Worm (Caenorhabditis elegans) whole organism, L4 larva: ENCODE data around the gene C28D4.7.

ENCODE experiments used
- F10B5.3 ChIP-seq: sonication (generic microtip); optimal IDR thresholded peaks from 2 replicates; lab custom pipeline; 2016; ENCODE audit warnings: mild to moderate bottlenecking, missing genetic modification characterization, missing compliant biosample characterization
- F44E2.7 ChIP-seq: fragments of 200-800 bp; sonication (Bioruptor generic); IDR thresholded peaks from 2 replicates; pipeline ENCODE4 v2.1.2; 2022; ENCODE audit warnings: missing genetic modification characterization, missing compliant biosample characterization
- T26A8.4 ChIP-seq: fragments of 200-800 bp; sonication (Bioruptor generic); IDR thresholded peaks from 2 replicates; pipeline ENCODE4 v1.3.6; 2022; ENCODE audit warnings: missing genetic modification characterization, missing compliant biosample characterization
- aha-1 ChIP-seq: fragments of 150-350 bp; peaks from one replicate; lab custom pipeline; 2014; ENCODE audit warnings: missing biosample characterization, missing genetic modification characterization
- ama-1 ChIP-seq: fragments of 150-350 bp; optimal IDR thresholded peaks from 2 replicates; lab custom pipeline; 2014; ENCODE audit warnings: inconsistent platforms, mixed read lengths
- arid-1 ChIP-seq: fragments of 200-800 bp; sonication (Bioruptor generic); conservative IDR thresholded peaks from 2 replicates; pipeline ENCODE4 v1.3.6; 2022; ENCODE audit warnings: missing genetic modification reagents, missing genetic modification characterization, missing compliant biosample characterization
- ceh-20 ChIP-seq: fragments of 200-800 bp; sonication (Bioruptor generic); IDR thresholded peaks from 2 replicates; pipeline ENCODE4 v1.3.6; 2022; ENCODE audit warnings: missing genetic modification reagents, missing genetic modification characterization, missing compliant biosample characterization
- ceh-28 ChIP-seq: fragments of 150-350 bp; optimal IDR thresholded peaks from 2 replicates; lab custom pipeline; 2014; ENCODE audit warnings: missing biosample characterization, missing genetic modification reagents, missing genetic modification characterization
- ceh-62 ChIP-seq: sonication (generic microtip); optimal IDR thresholded peaks from 2 replicates; lab custom pipeline; 2017; ENCODE audit warnings: missing biosample characterization, missing genetic modification characterization
- ceh-82 ChIP-seq: sonication (generic microtip); optimal IDR thresholded peaks from 2 replicates; lab custom pipeline; 2017; ENCODE audit warnings: missing biosample characterization, missing genetic modification characterization
- ctbp-1 ChIP-seq: fragments of 200-800 bp; sonication (Bioruptor generic); IDR thresholded peaks from 2 replicates; pipeline ENCODE4 v1.3.6; 2022; ENCODE audit warnings: missing genetic modification reagents, missing genetic modification characterization, missing compliant biosample characterization
- daf-16 ChIP-seq, 3 experiments: sonication (generic microtip); optimal IDR thresholded peaks; 2 replicates each; lab custom pipeline; 2016 to 2017; ENCODE audit warnings: missing genetic modification characterization in 3 of 3, missing genetic modification reagents in 3 of 3, mild to moderate bottlenecking in 2 of 3, missing compliant biosample characterization in 2 of 3, missing biosample characterization in 1 of 3, moderate library complexity in 1 of 3
- dmd-6 ChIP-seq: fragments of 200-800 bp; sonication (Bioruptor generic); IDR thresholded peaks from 2 replicates; pipeline ENCODE4 v1.3.6; 2022; ENCODE audit warnings: missing genetic modification reagents, missing genetic modification characterization, missing compliant biosample characterization
- fos-1 ChIP-seq: fragments of 150-350 bp; optimal IDR thresholded peaks from 2 replicates; lab custom pipeline; 2014; ENCODE audit warnings: missing biosample characterization, missing genetic modification characterization
- lin-15B ChIP-seq: fragments of 150-350 bp; sonication (generic microtip); optimal IDR thresholded peaks from 3 replicates; lab custom pipeline; 2014; ENCODE audit warnings: missing biosample characterization, missing genetic modification characterization
- lin-29 ChIP-seq: fragments of 200-800 bp; sonication (Bioruptor generic); IDR thresholded peaks from 2 replicates; pipeline ENCODE4 v1.3.6; 2022; ENCODE audit warnings: missing genetic modification reagents, missing genetic modification characterization, missing compliant biosample characterization
- lin-38 ChIP-seq: fragments of 200-800 bp; sonication (Bioruptor generic); IDR thresholded peaks from 2 replicates; pipeline ENCODE4 v1.3.6; 2022; ENCODE audit warnings: missing genetic modification reagents, missing genetic modification characterization, missing compliant biosample characterization
- mes-2 ChIP-seq: sonication (generic microtip); optimal IDR thresholded peaks from 2 replicates; lab custom pipeline; 2016; ENCODE audit warnings: missing genotype, mild to moderate bottlenecking, missing genetic modification characterization, missing compliant biosample characterization; ENCODE audit not compliant: poor library complexity, severe bottlenecking
- mxl-2 ChIP-seq: fragments of 200-800 bp; sonication (Bioruptor generic); conservative IDR thresholded peaks from 2 replicates; pipeline ENCODE4 v1.3.6; 2022; ENCODE audit warnings: missing genetic modification reagents, missing genetic modification characterization, missing compliant biosample characterization
- mxl-3 ChIP-seq: fragments of 200-800 bp; sonication (Bioruptor generic); optimal IDR thresholded peaks from 2 replicates; lab custom pipeline; 2018; ENCODE audit warnings: mild to moderate bottlenecking, missing genetic modification characterization, missing compliant biosample characterization
- nhr-11 ChIP-seq: fragments of 150-350 bp; optimal IDR thresholded peaks from 2 replicates; lab custom pipeline; 2014; ENCODE audit warnings: missing biosample characterization, missing genetic modification characterization
- nhr-41 ChIP-seq: fragments of 200-800 bp; sonication (Bioruptor generic); IDR thresholded peaks from 2 replicates; pipeline ENCODE4 v1.3.6; 2022; ENCODE audit warnings: missing genetic modification reagents, missing genetic modification characterization, missing compliant biosample characterization
- nhr-6 ChIP-seq: fragments of 150-350 bp; optimal IDR thresholded peaks from 2 replicates; lab custom pipeline; 2014; ENCODE audit warnings: missing biosample characterization, missing genetic modification characterization
- php-3 ChIP-seq: fragments of 200-800 bp; sonication (Bioruptor generic); IDR thresholded peaks from 2 replicates; pipeline ENCODE4 v1.3.6; 2022; ENCODE audit warnings: missing genetic modification reagents, missing genetic modification characterization, missing compliant biosample characterization
- tra-1 ChIP-seq: fragments of 200-800 bp; sonication (Bioruptor generic); IDR thresholded peaks from 2 replicates; pipeline ENCODE4 v1.3.6; 2022; ENCODE audit warnings: missing genetic modification reagents, missing genetic modification characterization, missing compliant biosample characterization
- unc-130 ChIP-seq: sonication (generic microtip); optimal IDR thresholded peaks from 2 replicates; lab custom pipeline; 2016; ENCODE audit warnings: missing genetic modification reagents, missing genetic modification characterization, missing compliant biosample characterization
- unc-62 ChIP-seq, 3 experiments: fragments of 150-350 bp in 1 of 3; sonication (generic microtip); optimal IDR thresholded peaks in 2 of 3; peaks in 1 of 3; 1 replicate in 1 of 3; 2 replicates in 2 of 3; lab custom pipeline; 2014 to 2017; ENCODE audit warnings: missing biosample characterization in 3 of 3, missing genetic modification characterization in 3 of 3, missing genetic modification reagents in 3 of 3, missing genotype in 1 of 3
- zag-1 ChIP-seq: fragments of 150-350 bp; optimal IDR thresholded peaks from 2 replicates; lab custom pipeline; 2014; ENCODE audit warnings: missing biosample characterization, missing genetic modification characterization
- zfp-3 ChIP-seq: fragments of 200-800 bp; sonication (Bioruptor generic); conservative IDR thresholded peaks from 2 replicates; pipeline ENCODE4 v1.3.6; 2022; ENCODE audit warnings: missing genetic modification reagents, missing genetic modification characterization, missing compliant biosample characterization
- zip-2 ChIP-seq: fragments of 150-350 bp; optimal IDR thresholded peaks from 2 replicates; lab custom pipeline; 2014; ENCODE audit warnings: missing biosample characterization, missing genetic modification characterization

C28D4.7 gene

DNA sequence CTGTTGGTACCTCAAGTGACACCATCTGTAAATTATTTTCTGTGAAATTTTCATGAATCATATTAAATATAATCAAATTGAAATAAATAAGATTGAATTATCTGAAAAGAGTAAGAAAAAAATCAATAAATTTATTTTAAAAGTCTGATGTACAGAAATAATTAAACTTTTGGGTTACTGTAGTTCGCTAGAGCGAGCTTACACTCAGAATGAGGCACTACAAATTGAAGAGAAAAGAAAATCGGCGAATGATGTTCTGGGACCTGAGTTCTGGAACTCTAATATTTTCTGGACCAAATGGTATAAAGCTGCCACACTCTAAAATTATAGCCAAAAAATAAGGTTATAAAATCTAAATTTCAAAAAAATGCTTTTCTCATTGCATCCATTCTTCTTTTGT, 9.0 kb downstream of the C28D4.7 start:
- TF ChIP-seq daf-16 (GFP tag; optimal IDR thresholded peaks at IDR 0.05; lab: Kevin White, UChicago) (no peak), daf-16 (tag; optimal IDR thresholded peaks at IDR 0.05; lab: Kevin White, UChicago) (no peak), mes-2 (tag; lab: Kevin White, UChicago) (no peak), dmd-6 (GFP tag; lab: Robert Waterston, UW) (no peak), lin-38 (GFP tag; lab: Robert Waterston, UW) (peak; percentile 59), lin-15B (no peak)

DNA sequence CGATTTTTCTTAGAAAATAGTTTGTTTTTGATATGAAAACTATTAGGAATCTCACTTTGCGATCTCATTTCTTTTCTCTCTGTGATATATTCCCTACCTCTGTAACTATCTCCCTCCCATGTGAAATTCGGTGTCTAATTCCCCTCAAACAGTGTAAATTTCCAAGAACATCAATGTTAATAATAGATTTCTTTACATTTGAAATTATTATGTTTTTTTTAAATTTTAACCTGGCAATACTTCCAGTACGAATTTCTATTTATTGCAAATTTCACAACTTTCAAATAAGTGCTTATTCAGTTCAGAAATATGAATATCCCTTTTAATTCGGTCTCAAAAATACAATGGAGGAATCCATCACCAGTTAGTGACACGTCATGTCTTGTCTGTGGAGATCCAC, 14.6 kb downstream of the C28D4.7 start, which contains the start of gene nhr-100:
TSS of gene nhr-100 (plus strand) at position 301 of the 400 bp plus-strand sequence.
- TF ChIP-seq fos-1 (tag; lab: Kevin White, UChicago) (no peak), unc-62 (GFP tag; optimal IDR thresholded peaks at IDR 0.05 in 1 of 2; lab: Kevin White, UChicago) (no peak), unc-62 (tag; optimal IDR thresholded peaks at IDR 0.05; lab: Kevin White, UChicago) (no peak), php-3 (GFP tag; lab: Robert Waterston, UW) (no peak), ctbp-1 (GFP tag; lab: Robert Waterston, UW) (no peak), nhr-41 (no peak), ama-1 (no peak), ceh-20 (GFP tag; lab: Robert Waterston, UW) (no peak), nhr-6 (tag; lab: Kevin White, UChicago) (no peak), lin-29 (GFP tag; lab: Robert Waterston, UW) (no peak), ceh-62 (tag; lab: Kevin White, UChicago) (no peak), mxl-2 (no peak)

DNA sequence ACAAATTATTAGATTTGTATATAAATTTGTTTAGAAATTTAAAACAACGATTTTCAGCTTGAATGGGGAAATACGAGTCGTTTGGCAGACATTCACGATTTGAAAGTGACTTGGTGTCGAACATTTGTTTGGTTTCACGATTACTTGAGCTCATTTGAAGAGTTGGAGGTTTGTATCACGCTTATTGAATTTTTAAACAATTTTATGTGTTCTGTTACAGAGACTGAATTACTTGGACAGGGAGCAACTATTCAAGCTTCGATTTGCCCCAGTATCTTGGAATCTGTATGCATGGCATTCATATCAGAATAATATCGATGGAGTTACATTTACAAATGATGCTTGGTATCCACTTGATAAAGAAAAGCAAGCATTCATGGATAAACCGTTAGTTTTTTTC, 15.7 kb downstream of the C28D4.7 start:
- TF ChIP-seq unc-62 (GFP tag; optimal IDR thresholded peaks at IDR 0.05 in 1 of 2; lab: Kevin White, UChicago): peak in 1 of 2 experiments; percentile 91
- no peak for TF ChIP-seq unc-62 (tag; optimal IDR thresholded peaks at IDR 0.05; lab: Kevin White, UChicago)
- TF ChIP-seq arid-1 (GFP tag; lab: Robert Waterston, UW): no peak

DNA sequence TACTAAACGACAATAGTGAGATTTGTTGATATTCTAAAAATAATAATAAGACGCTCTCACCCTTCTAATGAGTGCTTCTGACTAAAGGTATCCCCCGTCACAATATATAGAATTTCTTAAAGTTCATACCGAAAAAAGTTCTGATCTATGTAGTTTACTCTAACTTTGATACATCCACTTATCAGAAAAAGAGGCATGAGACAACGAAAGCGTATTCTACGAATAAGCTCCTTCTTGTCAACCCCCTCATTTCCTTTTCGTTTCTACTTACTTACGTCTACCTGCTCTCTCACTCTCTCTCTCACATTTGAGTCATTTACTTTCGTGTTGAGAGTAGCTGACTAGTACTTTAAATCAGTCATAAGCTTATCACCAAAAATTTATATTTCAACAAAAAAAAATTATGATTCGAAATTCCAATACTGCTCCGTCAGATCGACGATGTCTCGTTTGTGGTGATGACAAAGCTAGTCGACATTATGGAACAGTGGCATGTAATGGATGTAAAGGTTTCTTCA, 17.4 kb downstream of the C28D4.7 start:
- peak; percentile 80 for TF ChIP-seq aha-1
- no peak for TF ChIP-seq T26A8.4 (GFP tag; lab: Robert Waterston, UW)
- no peak for TF ChIP-seq zfp-3 (GFP tag; lab: Robert Waterston, UW)
- peak in 1 of 2 experiments; percentile 63 for TF ChIP-seq unc-62 (GFP tag; optimal IDR thresholded peaks at IDR 0.05 in 1 of 2; lab: Kevin White, UChicago)
- no peak for TF ChIP-seq unc-62 (tag; optimal IDR thresholded peaks at IDR 0.05; lab: Kevin White, UChicago)
- TF ChIP-seq nhr-11 (tag; lab: Kevin White, UChicago): peak; percentile 38

DNA sequence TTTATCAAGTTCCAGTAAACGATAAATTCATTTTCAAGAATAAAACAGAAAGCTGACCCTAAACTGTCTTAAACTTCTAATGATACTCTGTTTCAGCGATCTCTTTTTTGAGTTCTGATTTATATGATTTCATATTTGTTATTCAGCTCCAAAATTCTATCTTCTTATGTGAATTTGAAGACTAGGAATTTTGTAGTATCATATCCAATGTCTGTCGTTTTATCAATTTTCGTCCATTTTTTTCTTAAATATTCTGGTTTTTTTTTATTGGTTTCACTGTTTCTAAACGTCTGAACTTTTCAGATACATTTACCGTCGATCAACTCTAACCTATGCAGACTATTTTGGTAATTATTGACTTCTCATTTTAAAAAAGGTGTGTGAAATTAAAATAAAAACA, 18.0 kb downstream of the C28D4.7 start, which contains the start of the genes nhr-138 and C28D4.18:
TSS of gene nhr-138 (plus strand) at position 304 of the 400 bp plus-strand sequence.
TSS of gene C28D4.18 (plus strand) at position 333 of the 400 bp plus-strand sequence.
- peak; percentile 95 for TF ChIP-seq aha-1
- no peak for TF ChIP-seq zfp-3 (GFP tag; lab: Robert Waterston, UW)

DNA sequence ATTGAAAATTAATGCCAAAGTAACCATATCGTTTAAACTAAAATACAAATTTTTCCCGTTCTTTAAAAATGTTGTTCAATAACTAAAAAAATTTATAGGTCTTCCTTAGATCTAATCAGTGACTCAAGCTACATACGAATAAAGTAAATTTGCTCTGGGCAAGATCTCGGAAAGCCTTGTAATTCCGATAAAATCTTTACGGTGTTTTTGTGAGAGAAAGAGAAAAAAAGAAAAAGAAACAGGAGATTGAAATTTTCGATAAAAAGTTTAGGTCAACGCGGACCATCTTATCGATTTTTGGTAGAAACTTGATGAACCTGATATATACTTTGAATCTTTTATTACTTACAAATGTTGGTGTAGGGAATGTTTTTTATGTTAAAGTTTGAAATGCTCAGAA, 19.8 kb downstream of the C28D4.7 start:
- TF ChIP-seq ceh-28 (tag; lab: Kevin White, UChicago) (no peak), php-3 (GFP tag; lab: Robert Waterston, UW) (no peak), zip-2 (tag; lab: Kevin White, UChicago) (no peak), tra-1 (no peak), F10B5.3 (tag; lab: Kevin White, UChicago) (no peak), F44E2.7 (GFP tag; lab: Robert Waterston, UW) (no peak), ceh-62 (tag; lab: Kevin White, UChicago) (no peak), lin-15B (no peak), unc-130 (GFP tag; lab: Kevin White, UChicago) (no peak), zfp-3 (GFP tag; lab: Robert Waterston, UW) (no peak), zag-1 (tag; lab: Kevin White, UChicago) (no peak), nhr-41 (no peak), ceh-82 (tag; lab: Kevin White, UChicago) (no peak), mxl-3 (GFP tag; lab: Kevin White, UChicago) (no peak), arid-1 (GFP tag; lab: Robert Waterston, UW) (no peak)
- TF ChIP-seq, all 104 proteins: peak for 0
